Fruit fly (Drosophila melanogaster) whole organism, embryonic: Measurements from ENCODE around the gene CheB38c.

Experiments
- CG12219 ChIP-seq: fragments of 200-800 bp; sonication (Bioruptor generic); optimal IDR thresholded peaks from 3 replicates; lab custom pipeline; 2018; ENCODE audit warnings: missing biosample characterization, mild to moderate bottlenecking, missing genetic modification characterization
- CG1603 ChIP-seq: fragments of 200-800 bp; sonication (Bioruptor generic); optimal IDR thresholded peaks from 2 replicates; lab custom pipeline; 2019; ENCODE audit warnings: missing biosample characterization, mild to moderate bottlenecking, missing genetic modification characterization, moderate library complexity
- CG3065 ChIP-seq: fragments of 200-800 bp; sonication (Bioruptor generic); optimal IDR thresholded peaks from 2 replicates; lab custom pipeline; 2016; ENCODE audit warnings: missing biosample characterization, missing genetic modification characterization
- NC2α ChIP-seq: fragments of 200-800 bp; sonication (Bioruptor generic); optimal IDR thresholded peaks from 2 replicates; lab custom pipeline; 2016; ENCODE audit warnings: missing biosample characterization, missing genetic modification characterization
- br ChIP-seq: fragments of >200 bp; optimal IDR thresholded peaks from 2 replicates; lab custom pipeline; 2017
- shn ChIP-seq: fragments of 200-800 bp; sonication (Bioruptor generic); optimal IDR thresholded peaks from 3 replicates; lab custom pipeline; 2016; ENCODE audit warnings: missing biosample characterization, missing genetic modification characterization

DNA sequence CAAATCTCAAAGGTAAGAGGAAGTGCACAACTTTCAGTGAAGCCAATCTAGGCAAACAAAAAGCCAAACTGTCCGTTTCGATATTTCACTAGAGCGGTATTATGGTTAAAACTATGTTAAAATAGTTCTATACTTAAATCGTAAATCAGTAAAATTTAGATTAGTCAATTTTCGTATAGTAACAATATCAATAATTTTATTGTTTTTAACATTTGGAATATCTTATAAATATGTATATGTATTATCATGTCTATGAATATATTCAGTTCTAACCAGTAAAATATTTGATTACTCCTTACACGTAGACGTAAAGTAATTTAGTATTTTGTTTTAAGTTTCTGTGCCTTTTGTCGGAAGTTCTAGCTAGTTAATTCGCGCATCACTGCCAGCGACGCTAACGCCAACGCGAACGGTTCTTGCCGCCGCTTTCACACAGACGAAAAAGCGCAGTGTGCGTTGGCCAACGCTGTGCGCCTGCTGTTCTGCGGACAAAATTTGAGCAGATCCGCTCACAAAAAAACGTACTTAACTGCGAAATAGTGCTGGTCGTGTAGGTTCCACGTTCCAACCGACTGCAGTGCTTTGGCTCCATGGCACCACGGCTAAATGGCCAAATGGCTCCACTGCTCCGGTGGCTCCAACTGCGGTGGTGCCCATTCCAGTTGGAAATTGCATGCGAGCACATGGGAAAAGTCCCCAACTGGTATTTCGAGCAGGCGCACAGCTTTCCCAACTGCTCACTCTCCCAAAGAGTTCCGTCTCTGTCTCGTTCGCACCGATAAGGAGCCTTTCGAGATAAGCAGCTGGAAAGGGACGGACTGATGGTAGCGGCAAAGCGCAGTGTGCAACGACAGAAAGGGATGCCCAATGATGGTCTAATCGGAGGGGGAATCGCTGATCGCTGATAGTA, 2.8 kb upstream of the CheB38c start:
- TF ChIP-seq CG3065 (no peak), NC2α (no peak), br (lab: Kevin White, UChicago) (no peak), shn (no peak), CG1603 (tag; lab: Kevin White, UChicago) (no peak), CG12219 (no peak)
